Fruit fly (Drosophila melanogaster): ENCODE data around the gene CG16762.

Gene CG16762

DNA sequence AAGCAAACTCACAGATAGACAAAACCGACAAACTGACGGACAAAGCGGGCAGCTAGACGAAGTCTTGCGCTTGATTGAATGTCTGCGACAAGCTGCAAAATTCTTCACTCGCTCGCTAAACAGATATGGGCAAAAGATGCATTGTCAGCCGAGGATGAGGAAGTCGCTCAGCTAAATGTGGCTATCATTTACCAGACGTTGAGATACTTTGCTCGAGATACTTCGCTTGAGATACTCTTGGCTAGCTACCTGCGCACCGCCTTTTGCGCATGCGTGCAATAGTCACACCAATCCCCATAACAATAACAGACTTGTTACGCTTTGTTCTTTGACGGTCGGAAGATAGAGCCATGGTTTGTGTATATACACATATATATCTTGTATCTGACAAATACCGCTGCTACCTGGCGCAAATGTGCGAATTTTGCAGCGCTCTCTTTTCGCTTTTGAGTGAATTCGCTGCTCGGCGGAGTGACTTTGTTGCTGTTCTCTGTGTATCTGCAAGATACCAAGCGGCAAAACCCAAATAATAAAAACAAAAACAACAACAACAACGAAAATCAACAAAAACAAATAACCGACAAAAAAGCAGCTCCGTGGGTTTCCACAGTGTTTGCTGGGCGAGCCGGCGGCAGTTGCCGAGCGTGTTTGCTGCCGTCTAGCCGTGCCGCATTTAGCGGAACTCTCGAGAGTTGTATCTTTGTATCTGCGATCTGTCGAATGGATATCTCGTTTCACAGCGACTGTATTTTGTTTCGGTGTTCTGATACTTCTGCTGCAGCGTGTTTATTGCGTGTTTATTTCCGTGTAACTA lies 36.6 kb downstream of the CG16762 start (continued):
- no peak for TF ChIP-seq Nf-YA (GFP tag; IDR thresholded peaks at IDR 0.05)
- TF ChIP-seq ham (GFP tag; IDR thresholded peaks at IDR 0.05), result no peak
- no peak for TF ChIP-seq Bgb (GFP tag; IDR thresholded peaks at IDR 0.05; ENCODE audit: partially characterized antibody)
- TF ChIP-seq insv (GFP tag; optimal IDR thresholded peaks at IDR 0.05), result no peak
- no peak for TF ChIP-seq lilli (GFP tag; optimal IDR thresholded peaks at IDR 0.05)
- no peak for TF ChIP-seq prd (optimal IDR thresholded peaks at IDR 0.05)
- TF ChIP-seq prd (GFP tag; IDR thresholded peaks at IDR 0.05), result 0 out of 3 replicates have a peak, but pooled peaks have one; percentile 14
- peak; percentile 78 for TF ChIP-seq grn (GFP tag; optimal IDR thresholded peaks at IDR 0.05)
- no peak for TF ChIP-seq CG1529 (GFP tag; optimal IDR thresholded peaks at IDR 0.05)
- TF ChIP-seq Fer3 (tag; optimal IDR thresholded peaks at IDR 0.05), result no peak
- no peak for TF ChIP-seq aop (GFP tag; IDR thresholded peaks at IDR 0.05)
- TF ChIP-seq ro (GFP tag; IDR thresholded peaks at IDR 0.05), result no peak
- TF ChIP-seq Jarid2 (GFP tag; optimal IDR thresholded peaks at IDR 0.05), result peak; percentile 45
- no peak for TF ChIP-seq Mad (GFP tag; optimal IDR thresholded peaks at IDR 0.05)
- no peak for TF ChIP-seq stc (GFP tag; IDR thresholded peaks at IDR 0.05)
- TF ChIP-seq da (GFP tag; optimal IDR thresholded peaks at IDR 0.05), result no peak
- no peak for TF ChIP-seq CG3281 (GFP tag; optimal IDR thresholded peaks at IDR 0.05)
- TF ChIP-seq CG7745 (tag; optimal IDR thresholded peaks at IDR 0.05), result no peak
- no peak for TF ChIP-seq Dek (tag; optimal IDR thresholded peaks at IDR 0.05)
- no peak for TF ChIP-seq Max (GFP tag; optimal IDR thresholded peaks at IDR 0.05)
- peak; percentile 78; the same call in 2 of the 3 replicates for TF ChIP-seq CG6175 (GFP tag; IDR thresholded peaks at IDR 0.05)
- peak; percentile 81 for TF ChIP-seq pros (GFP tag; optimal IDR thresholded peaks at IDR 0.05)
- peak; percentile 39 for TF ChIP-seq sqz (GFP tag; optimal IDR thresholded peaks at IDR 0.05)
- no peak for TF ChIP-seq Eip74EF (GFP tag; optimal IDR thresholded peaks at IDR 0.05)
- no peak for TF ChIP-seq Rfx (GFP tag; IDR thresholded peaks at IDR 0.05)
- no peak for TF ChIP-seq CG4617 (GFP tag; optimal IDR thresholded peaks at IDR 0.05; ENCODE audit: borderline replicate concordance)
- TF ChIP-seq Vsx1 (GFP tag; optimal IDR thresholded peaks at IDR 0.05), result peak; percentile 5
- TF ChIP-seq CG18262 (tag; optimal IDR thresholded peaks at IDR 0.05), result no peak
- TF ChIP-seq HmgZ (tag; optimal IDR thresholded peaks at IDR 0.05), result no peak
- TF ChIP-seq D (optimal IDR thresholded peaks at IDR 0.05), result peak; percentile 88
- TF ChIP-seq D (GFP tag; optimal IDR thresholded peaks at IDR 0.05), result no peak
- no peak for TF ChIP-seq amos (GFP tag; IDR thresholded peaks at IDR 0.05; ENCODE audit: partially characterized antibody)
- TF ChIP-seq CG3847 (GFP tag; IDR thresholded peaks at IDR 0.05), result no peak
- no peak for TF ChIP-seq Fer2 (tag; optimal IDR thresholded peaks at IDR 0.05)
- TF ChIP-seq odd (GFP tag; optimal IDR thresholded peaks at IDR 0.05), result peak; percentile 23
- peak; percentile 91 for TF ChIP-seq CG2199 (GFP tag; IDR thresholded peaks at IDR 0.05)
- TF ChIP-seq CG1024 (GFP tag; IDR thresholded peaks at IDR 0.05), result no peak
- no peak for TF ChIP-seq CG11247 (GFP tag; IDR thresholded peaks at IDR 0.05)
- no peak for TF ChIP-seq CG15696 (tag; optimal IDR thresholded peaks at IDR 0.05)
- TF ChIP-seq hth (optimal IDR thresholded peaks at IDR 0.05), result no peak
- TF ChIP-seq NFAT (GFP tag; IDR thresholded peaks at IDR 0.05), result no peak
- TF ChIP-seq CG13775 (GFP tag; optimal IDR thresholded peaks at IDR 0.05), result no peak
- no peak for TF ChIP-seq grau (tag; optimal IDR thresholded peaks at IDR 0.05)
- no peak for TF ChIP-seq CG11723 (GFP tag; optimal IDR thresholded peaks at IDR 0.05)
- TF ChIP-seq CG3995 (GFP tag; optimal IDR thresholded peaks at IDR 0.05), result no peak
- no peak for TF ChIP-seq pan (optimal IDR thresholded peaks at IDR 0.05)
- no peak for TF ChIP-seq pan (GFP tag; optimal IDR thresholded peaks at IDR 0.05 in 1 of 2, IDR thresholded peaks at IDR 0.05 in 1 of 2)
- TF ChIP-seq sob (GFP tag; IDR thresholded peaks at IDR 0.05), result no peak; the same call in 1 of the 2 replicates
- no peak for TF ChIP-seq slbo (GFP tag; IDR thresholded peaks at IDR 0.05)
- no peak for TF ChIP-seq wor (GFP tag; IDR thresholded peaks at IDR 0.05)
- no peak for TF ChIP-seq trh (GFP tag; optimal IDR thresholded peaks at IDR 0.05)
